Worm (Caenorhabditis elegans): ENCODE measurements around the gene gst-11.

Gene gst-11

ce11 chrX:3650100-3650809 lies 16.7 kb upstream of the gst-11 start, which contains the start of the genes sax-1 and R11G1.2 (continued):
- TF ChIP-seq lin-39 (tag; optimal IDR thresholded peaks at IDR 0.05) (peak; percentile 3), lin-15B (tag; optimal IDR thresholded peaks at IDR 0.05) (no peak), pax-3 (tag; optimal IDR thresholded peaks at IDR 0.05) (no peak), sup-37 (GFP tag; optimal IDR thresholded peaks at IDR 0.05) (no peak), lin-35 (GFP tag; optimal IDR thresholded peaks at IDR 0.05) (peak; percentile 36 to 67), nhr-12 (tag; optimal IDR thresholded peaks at IDR 0.05) (no peak), lin-13 (GFP tag; optimal IDR thresholded peaks at IDR 0.05) (peak; percentile 24), nhr-20 (tag; optimal IDR thresholded peaks at IDR 0.05) (peak; percentile 62), fos-1 (tag; optimal IDR thresholded peaks at IDR 0.05) (no peak), nhr-47 (tag; optimal IDR thresholded peaks at IDR 0.05) (peak; percentile 67), ztf-4 (tag; optimal IDR thresholded peaks at IDR 0.05) (no peak), nhr-76 (tag; optimal IDR thresholded peaks at IDR 0.05) (no peak), fkh-4 (tag; optimal IDR thresholded peaks at IDR 0.05; ENCODE audit: borderline replicate concordance) (no peak), hpl-2 (GFP tag; optimal IDR thresholded peaks at IDR 0.05) (no peak), fkh-10 (GFP tag; optimal IDR thresholded peaks at IDR 0.05) (no peak), ceh-88 (GFP tag; IDR thresholded peaks at IDR 0.05) (peak; percentile 15; the same call in 1 of the 2 replicates), unc-98 (GFP tag; IDR thresholded peaks at IDR 0.05) (no peak), zip-4 (GFP tag; optimal IDR thresholded peaks at IDR 0.05) (no peak), ama-1 (optimal IDR thresholded peaks at IDR 0.05) (no peak), egl-27 (tag; optimal IDR thresholded peaks at IDR 0.05) (no peak), ceh-82 (tag; optimal IDR thresholded peaks at IDR 0.05) (peak in 2 of 3 experiments; percentile 1 to 53), irx-1 (tag; optimal IDR thresholded peaks at IDR 0.05) (peak; percentile 27), grh-1 (GFP tag; IDR thresholded peaks at IDR 0.05) (no peak), elt-3 (tag; optimal IDR thresholded peaks at IDR 0.05) (no peak), isw-1 (GFP tag; IDR thresholded peaks at IDR 0.05) (peak; percentile 5; the same call in 1 of the 2 replicates), hlh-4 (tag; optimal IDR thresholded peaks at IDR 0.05) (no peak), pag-3 (tag; optimal IDR thresholded peaks at IDR 0.05; ENCODE audit: borderline replicate concordance, insufficient read depth) (no peak), unc-130 (tag; optimal IDR thresholded peaks at IDR 0.05) (no peak), sptf-1 (tag; optimal IDR thresholded peaks at IDR 0.05) (no peak), nhr-19 (GFP tag; conservative IDR thresholded peaks at IDR 0.05) (peak; percentile 42; the same call in 1 of the 2 replicates), swsn-7 (tag; optimal IDR thresholded peaks at IDR 0.05) (peak; percentile 60), nhr-11 (tag; optimal IDR thresholded peaks at IDR 0.05) (no peak), nhr-77 (tag; optimal IDR thresholded peaks at IDR 0.05) (no peak), unc-86 (tag; optimal IDR thresholded peaks at IDR 0.05) (peak; percentile 30), tlp-1 (tag; optimal IDR thresholded peaks at IDR 0.05) (no peak), nhr-85 (tag) (peak; percentile 75)

ce11 chrX:3645924-3646323 lies 12.4 kb upstream of the gst-11 start:
- TF ChIP-seq rnt-1 (tag; optimal IDR thresholded peaks at IDR 0.05) (peak; percentile 40), nhr-77 (tag; optimal IDR thresholded peaks at IDR 0.05) (no peak), elt-2 (tag; optimal IDR thresholded peaks at IDR 0.05) (no peak), lin-14 (GFP tag; optimal IDR thresholded peaks at IDR 0.05) (peak; percentile 77), dpl-1 (GFP tag; optimal IDR thresholded peaks at IDR 0.05) (no peak), nhr-28 (tag; optimal IDR thresholded peaks at IDR 0.05) (no peak), ama-1 (optimal IDR thresholded peaks at IDR 0.05) (no peak), C04F5.9 (tag; optimal IDR thresholded peaks at IDR 0.05) (no peak), sox-4 (tag; optimal IDR thresholded peaks at IDR 0.05) (no peak), nhr-47 (tag; optimal IDR thresholded peaks at IDR 0.05) (no peak), fkh-8 (tag; optimal IDR thresholded peaks at IDR 0.05) (no peak), aly-2 (tag; optimal IDR thresholded peaks at IDR 0.05) (no peak), efl-1 (optimal IDR thresholded peaks at IDR 0.05) (no peak), efl-1 (GFP tag; optimal IDR thresholded peaks at IDR 0.05 in 1 of 2) (no peak), ets-5 (GFP tag; IDR thresholded peaks at IDR 0.05) (no peak), pax-3 (tag; optimal IDR thresholded peaks at IDR 0.05) (no peak), efl-3 (GFP tag; optimal IDR thresholded peaks at IDR 0.05) (no peak), mep-1 (tag; optimal IDR thresholded peaks at IDR 0.05) (no peak), elt-3 (tag; optimal IDR thresholded peaks at IDR 0.05) (no peak), vab-15 (tag; optimal IDR thresholded peaks at IDR 0.05) (no peak), nhr-71 (tag; optimal IDR thresholded peaks at IDR 0.05) (peak; percentile 32), nhr-84 (tag; optimal IDR thresholded peaks at IDR 0.05) (no peak), nhr-85 (tag) (no peak)
